Fruit fly (Drosophila melanogaster) whole organism, embryonic: ENCODE results near the gene vih.

ENCODE experiments used
- Asciz ChIP-seq: fragments of 200-800 bp; sonication (Bioruptor generic); optimal IDR thresholded peaks from 2 replicates; lab custom pipeline; 2017; ENCODE audit warnings: missing biosample characterization, mild to moderate bottlenecking, missing genetic modification characterization, missing genetic modification reagents
- CG12659 ChIP-seq: fragments of 200-800 bp; sonication (Bioruptor generic); optimal IDR thresholded peaks from 3 replicates; lab custom pipeline; 2017; ENCODE audit warnings: mild to moderate bottlenecking, missing biosample characterization, missing genetic modification reagents, missing genetic modification characterization
- CG12769 ChIP-seq: fragments of 200-800 bp; sonication (Bioruptor generic); optimal IDR thresholded peaks from 2 replicates; lab custom pipeline; 2019; ENCODE audit warnings: missing biosample characterization, mild to moderate bottlenecking, missing genetic modification characterization, moderate library complexity
- CG13624 ChIP-seq: fragments of 200-800 bp; sonication (Bioruptor generic); optimal IDR thresholded peaks from 2 replicates; lab custom pipeline; 2016; ENCODE audit warnings: missing biosample characterization, missing genetic modification characterization
- CG14441 ChIP-seq: fragments of 200-800 bp; sonication (Bioruptor generic); IDR thresholded peaks from 2 replicates; pipeline ENCODE4 v1.3.6; 2022; ENCODE audit warnings: missing biosample characterization, missing genetic modification characterization
- CG14667 ChIP-seq: fragments of 200-800 bp; sonication (Bioruptor generic); IDR thresholded peaks from 2 replicates; pipeline ENCODE4 v1.3.6; 2022; ENCODE audit warnings: missing biosample characterization, missing genetic modification characterization
- CG15479 ChIP-seq: fragments of 200-800 bp; sonication (Bioruptor generic); optimal IDR thresholded peaks from 3 replicates; lab custom pipeline; 2019; ENCODE audit warnings: missing biosample characterization, mild to moderate bottlenecking, missing genetic modification characterization, moderate library complexity
- CG15601 ChIP-seq: fragments of 200-800 bp; sonication (Bioruptor generic); optimal IDR thresholded peaks from 3 replicates; lab custom pipeline; 2019; ENCODE audit warnings: missing biosample characterization, mild to moderate bottlenecking, missing genetic modification characterization, moderate library complexity
- CG15696 ChIP-seq: fragments of 200-800 bp; sonication (Bioruptor generic); optimal IDR thresholded peaks from 2 replicates; lab custom pipeline; 2019; ENCODE audit warnings: missing biosample characterization, mild to moderate bottlenecking, missing genetic modification characterization, moderate library complexity
- CG17186 ChIP-seq: fragments of 200-800 bp; sonication (Bioruptor generic); optimal IDR thresholded peaks from 3 replicates; lab custom pipeline; 2017; ENCODE audit warnings: missing biosample characterization, missing genetic modification reagents, missing genetic modification characterization
- CG18262 ChIP-seq: fragments of 200-800 bp; optimal IDR thresholded peaks from 3 replicates; lab custom pipeline; 2019; ENCODE audit warnings: missing biosample characterization, mild to moderate bottlenecking, missing genetic modification characterization, moderate library complexity
- CG2120 ChIP-seq: fragments of 200-800 bp; sonication (Bioruptor generic); optimal IDR thresholded peaks from 3 replicates; lab custom pipeline; 2016; ENCODE audit warnings: missing biosample characterization, missing genetic modification characterization
- CG2712 ChIP-seq: fragments of 200-800 bp; optimal IDR thresholded peaks from 3 replicates; lab custom pipeline; 2019; ENCODE audit warnings: missing biosample characterization, mild to moderate bottlenecking, missing genetic modification characterization, moderate library complexity
- CG31224 ChIP-seq: fragments of 200-800 bp; sonication (Bioruptor generic); IDR thresholded peaks from 2 replicates; pipeline ENCODE4 v1.3.6; 2022; ENCODE audit warnings: missing biosample characterization, missing genetic modification characterization
- CG34422 ChIP-seq: fragments of 200-800 bp; sonication (Bioruptor generic); IDR thresholded peaks from 3 replicates; pipeline ENCODE4 v1.3.6; 2022; ENCODE audit warnings: missing biosample characterization, missing genetic modification characterization
- CG3838 ChIP-seq: fragments of 200-800 bp; sonication (Bioruptor generic); optimal IDR thresholded peaks from 3 replicates; lab custom pipeline; 2016; ENCODE audit warnings: missing biosample characterization, missing genetic modification characterization
- CG3847 ChIP-seq: fragments of 200-800 bp; sonication (Bioruptor generic); IDR thresholded peaks from 2 replicates; pipeline ENCODE4 v1.3.6; 2022; ENCODE audit warnings: missing biosample characterization, missing genetic modification characterization
- CG3995 ChIP-seq: fragments of 200-800 bp; sonication (Bioruptor generic); optimal IDR thresholded peaks from 3 replicates; lab custom pipeline; 2016; ENCODE audit warnings: missing biosample characterization, missing genetic modification characterization
- CG4424 ChIP-seq: fragments of 200-800 bp; sonication (Bioruptor generic); optimal IDR thresholded peaks from 3 replicates; lab custom pipeline; 2016; ENCODE audit warnings: missing biosample characterization, missing genetic modification characterization
- CG7556 ChIP-seq: fragments of 200-800 bp; sonication (Bioruptor generic); optimal IDR thresholded peaks from 2 replicates; lab custom pipeline; 2017; ENCODE audit warnings: missing biosample characterization, mild to moderate bottlenecking, missing genetic modification characterization
- CG8089 ChIP-seq: fragments of 200-800 bp; sonication (Bioruptor generic); optimal IDR thresholded peaks from 3 replicates; lab custom pipeline; 2016; ENCODE audit warnings: missing biosample characterization, missing genetic modification characterization
- D19A ChIP-seq: fragments of 200-800 bp; optimal IDR thresholded peaks from 3 replicates; lab custom pipeline; 2019; ENCODE audit warnings: missing biosample characterization, mild to moderate bottlenecking, missing genetic modification characterization, moderate library complexity
- GATAe ChIP-seq: fragments of 200-800 bp; sonication (Bioruptor generic); conservative IDR thresholded peaks from 2 replicates; pipeline ENCODE4 v1.3.6; 2022; ENCODE audit warnings: missing biosample characterization, missing genetic modification characterization
- Gsc ChIP-seq: fragments of 200-800 bp; sonication (Bioruptor generic); IDR thresholded peaks from 2 replicates; pipeline ENCODE4 v1.3.6; 2022; ENCODE audit warnings: missing biosample characterization, missing genetic modification characterization
- HLH3B ChIP-seq: fragments of 200-800 bp; sonication (Bioruptor generic); IDR thresholded peaks from 2 replicates; pipeline ENCODE4 v1.3.6; 2022; ENCODE audit warnings: missing biosample characterization, missing genetic modification characterization
- Jarid2 ChIP-seq: fragments of 200-800 bp; sonication (Bioruptor generic); optimal IDR thresholded peaks from 3 replicates; lab custom pipeline; 2017; ENCODE audit warnings: mild to moderate bottlenecking, missing biosample characterization, missing genetic modification reagents, missing genetic modification characterization
- Mes4 ChIP-seq: fragments of 200-800 bp; sonication (Bioruptor generic); optimal IDR thresholded peaks from 2 replicates; lab custom pipeline; 2016; ENCODE audit warnings: missing biosample characterization, missing genetic modification characterization
- Myb ChIP-seq: fragments of 200-800 bp; sonication (Bioruptor generic); optimal IDR thresholded peaks from 2 replicates; lab custom pipeline; 2016; ENCODE audit warnings: missing biosample characterization, missing genetic modification characterization
- NfI ChIP-seq: fragments of 200-800 bp; sonication (Bioruptor generic); optimal IDR thresholded peaks from 3 replicates; lab custom pipeline; 2018; ENCODE audit warnings: missing biosample characterization, mild to moderate bottlenecking, missing genetic modification characterization, moderate library complexity
- Poxn ChIP-seq: fragments of 200-800 bp; sonication (Bioruptor generic); IDR thresholded peaks from 2 replicates; pipeline ENCODE4 v1.3.6; 2022; ENCODE audit warnings: missing biosample characterization, missing genetic modification characterization
- Ravus ChIP-seq: fragments of 200-800 bp; sonication (Bioruptor generic); IDR thresholded peaks from 2 replicates; pipeline ENCODE4 v1.3.6; 2022; ENCODE audit warnings: missing biosample characterization, missing genetic modification characterization
- Spps ChIP-seq: fragments of 200-800 bp; sonication (Bioruptor generic); optimal IDR thresholded peaks from 2 replicates; lab custom pipeline; 2018; ENCODE audit warnings: missing biosample characterization, mild to moderate bottlenecking, missing genetic modification characterization
- Taf1 ChIP-seq: fragments of 200-800 bp; sonication (Bioruptor generic); IDR thresholded peaks from 2 replicates; pipeline ENCODE4 v1.3.6; 2022; ENCODE audit warnings: missing biosample characterization, missing genetic modification characterization
- bigmax ChIP-seq: fragments of 200-800 bp; sonication (Bioruptor generic); optimal IDR thresholded peaks from 2 replicates; lab custom pipeline; 2018; ENCODE audit warnings: missing biosample characterization, mild to moderate bottlenecking, missing genetic modification characterization
- cg ChIP-seq: fragments of 200-800 bp; sonication (Bioruptor generic); optimal IDR thresholded peaks from 3 replicates; lab custom pipeline; 2019; ENCODE audit warnings: missing biosample characterization, mild to moderate bottlenecking, missing genetic modification characterization, moderate library complexity
- chinmo ChIP-seq: fragments of 200-800 bp; sonication (Bioruptor generic); IDR thresholded peaks from 4 replicates; pipeline ENCODE4 v1.3.6; 2022; ENCODE audit warnings: missing biosample characterization, missing genetic modification characterization; ENCODE audit not compliant: partially characterized antibody
- da ChIP-seq: fragments of 200-800 bp; sonication (Bioruptor generic); optimal IDR thresholded peaks from 2 replicates; lab custom pipeline; 2016; ENCODE audit warnings: missing biosample characterization, missing genetic modification characterization
- dpn ChIP-seq, 2 experiments: fragments of 200-800 bp; sonication (Bioruptor generic); optimal IDR thresholded peaks; 3 replicates each; lab custom pipeline; 2016; ENCODE audit warnings: missing biosample characterization in 2 of 2, missing genetic modification characterization in 2 of 2
- emc ChIP-seq: fragments of 200-800 bp; sonication (Bioruptor generic); optimal IDR thresholded peaks from 2 replicates; lab custom pipeline; 2016; ENCODE audit warnings: missing biosample characterization, missing genetic modification characterization
- fu2 ChIP-seq: fragments of 200-800 bp; sonication (Bioruptor generic); optimal IDR thresholded peaks from 2 replicates; lab custom pipeline; 2016; ENCODE audit warnings: missing biosample characterization, missing genetic modification characterization
- gem ChIP-seq: fragments of 200-800 bp; sonication (Bioruptor generic); optimal IDR thresholded peaks from 2 replicates; lab custom pipeline; 2019; ENCODE audit warnings: missing biosample characterization, mild to moderate bottlenecking, missing genetic modification characterization, moderate library complexity
- gsb-n ChIP-seq: fragments of 200-800 bp; sonication (Bioruptor generic); optimal IDR thresholded peaks from 3 replicates; lab custom pipeline; 2018; ENCODE audit warnings: missing biosample characterization, mild to moderate bottlenecking, missing genetic modification characterization
- gt ChIP-seq: fragments of 200-800 bp; sonication (Bioruptor generic); IDR thresholded peaks from 2 replicates; pipeline ENCODE4 v1.3.6; 2022; ENCODE audit warnings: missing biosample characterization, missing genetic modification characterization
- her ChIP-seq: fragments of 200-800 bp; sonication (Bioruptor generic); optimal IDR thresholded peaks from 2 replicates; lab custom pipeline; 2016; ENCODE audit warnings: missing biosample characterization, missing genetic modification characterization
- pita ChIP-seq: fragments of 200-800 bp; sonication (Bioruptor generic); optimal IDR thresholded peaks from 2 replicates; lab custom pipeline; 2017; ENCODE audit warnings: missing biosample characterization, mild to moderate bottlenecking, missing genetic modification characterization
- schlank ChIP-seq: fragments of 200-800 bp; sonication (Bioruptor generic); optimal IDR thresholded peaks from 2 replicates; lab custom pipeline; 2018; ENCODE audit warnings: missing biosample characterization, mild to moderate bottlenecking, missing genetic modification characterization
- tll ChIP-seq, 2 experiments: fragments of 200-800 bp in 1 of 2; fragments of >200 bp in 1 of 2; sonication (Bioruptor generic) in 1 of 2; optimal IDR thresholded peaks; 2 replicates each; lab custom pipeline; 2017 to 2019; ENCODE audit warnings: missing biosample characterization in 2 of 2, missing genetic modification characterization in 2 of 2, mild to moderate bottlenecking in 1 of 2, moderate library complexity in 1 of 2
- toy ChIP-seq: fragments of 200-800 bp; sonication (Bioruptor generic); IDR thresholded peaks from 2 replicates; pipeline ENCODE4 v1.3.6; 2022; ENCODE audit warnings: missing biosample characterization, missing genetic modification characterization
- vnd ChIP-seq: fragments of 200-800 bp; sonication (Bioruptor generic); IDR thresholded peaks from 3 replicates; pipeline ENCODE4 v1.3.6; 2022; ENCODE audit warnings: missing biosample characterization, missing genetic modification characterization; ENCODE audit not compliant: partially characterized antibody
- zen ChIP-seq: fragments of 200-800 bp; sonication (Bioruptor generic); optimal IDR thresholded peaks from 3 replicates; lab custom pipeline; 2018; ENCODE audit warnings: missing biosample characterization, mild to moderate bottlenecking, missing genetic modification characterization, moderate library complexity

vih gene

dm6 chr3L:12526433-12527113 lies 22.5 kb downstream of the vih start, which contains the start of gene eIF2beta (continued):
- TF ChIP-seq Poxn (GFP tag; lab: Robert Waterston, UW) (no peak), GATAe (GFP tag; lab: Robert Waterston, UW) (no peak), CG14441 (GFP tag; lab: Robert Waterston, UW) (no peak), her (GFP tag; lab: Kevin White, UChicago) (no peak), Asciz (GFP tag; lab: Kevin White, UChicago) (peak; percentile 74), CG3838 (no peak), CG12769 (tag; lab: Kevin White, UChicago) (no peak), emc (GFP tag; lab: Kevin White, UChicago) (no peak), CG4424 (peak; percentile 65), Taf1 (GFP tag; lab: Robert Waterston, UW) (no peak), gem (tag; lab: Kevin White, UChicago) (no peak), vnd (GFP tag; lab: Robert Waterston, UW) (no peak), da (GFP tag; lab: Kevin White, UChicago) (no peak), fu2 (GFP tag; lab: Kevin White, UChicago) (peak; percentile 18), CG17186 (GFP tag; lab: Kevin White, UChicago) (peak; percentile 32), schlank (tag; lab: Kevin White, UChicago) (no peak), gsb-n (tag; lab: Kevin White, UChicago) (no peak), CG13624 (peak; percentile 6), CG2712 (tag; lab: Kevin White, UChicago) (peak; percentile 48), Myb (GFP tag; lab: Kevin White, UChicago) (no peak), CG31224 (no peak), CG8089 (GFP tag; lab: Kevin White, UChicago) (no peak), D19A (peak; percentile 41), dpn (GFP tag; optimal IDR thresholded peaks at IDR 0.05; lab: Kevin White, UChicago) (peak in 1 of 2 experiments; percentile 18), CG3847 (GFP tag; lab: Robert Waterston, UW) (no peak), Mes4 (GFP tag; lab: Kevin White, UChicago) (peak; percentile 39), CG12659 (GFP tag; lab: Kevin White, UChicago) (peak; percentile 68), CG7556 (GFP tag; lab: Kevin White, UChicago) (no peak), bigmax (GFP tag; lab: Kevin White, UChicago) (peak; percentile 100), NfI (peak; percentile 70), CG2120 (GFP tag; lab: Kevin White, UChicago) (peak; percentile 3), CG14667 (GFP tag; lab: Robert Waterston, UW) (no peak), chinmo (GFP tag; lab: Robert Waterston, UW) (peak; percentile 78; the same call in 3 of the 4 replicates), gt (GFP tag; lab: Robert Waterston, UW) (no peak), Gsc (no peak), CG15601 (peak; percentile 52), toy (GFP tag; lab: Robert Waterston, UW) (no peak), CG15696 (tag; lab: Kevin White, UChicago) (peak; percentile 18), CG18262 (tag; lab: Kevin White, UChicago) (peak; percentile 53), Jarid2 (GFP tag; lab: Kevin White, UChicago) (peak; percentile 8), HLH3B (GFP tag; lab: Robert Waterston, UW) (no peak), CG15479 (peak; percentile 14), Ravus (GFP tag; lab: Robert Waterston, UW) (no peak), pita (no peak), Spps (peak; percentile 30), tll (GFP tag; optimal IDR thresholded peaks at IDR 0.05; lab: Kevin White, UChicago) (no peak), CG3995 (no peak), CG34422 (GFP tag; lab: Robert Waterston, UW) (peak; percentile 85; the same call in 1 of the 3 replicates), zen (tag; lab: Kevin White, UChicago) (no peak), cg (GFP tag; lab: Kevin White, UChicago) (peak; percentile 92)
